Worm (Caenorhabditis elegans) whole organism, L4/young adult: ENCODE data around the gene K05F1.13.

Source experiments
- W03F9.2 ChIP-seq: fragments of 150-350 bp; optimal IDR thresholded peaks from 2 replicates; lab custom pipeline; 2014; ENCODE audit warnings: missing biosample characterization, missing genetic modification characterization
- dao-5 ChIP-seq: sonication (generic microtip); optimal IDR thresholded peaks from 2 replicates; lab custom pipeline; 2016; ENCODE audit warnings: missing genotype, missing genetic modification characterization, moderate library complexity, missing compliant biosample characterization
- him-1 ChIP-seq: sonication (generic microtip); optimal IDR thresholded peaks from 2 replicates; lab custom pipeline; 2016; ENCODE audit warnings: missing genotype, missing genetic modification reagents, missing genetic modification characterization, missing compliant biosample characterization

ce11 chrII:5774120-5774519 is 14.8 kb upstream of the K05F1.13 start, which contains the start of the genes dmd-5 and F10C1.1:
- TF ChIP-seq him-1: no peak
- TF ChIP-seq W03F9.2: no peak
- no peak for TF ChIP-seq dao-5 (tag; lab: Kevin White, UChicago)
